Worm (Caenorhabditis elegans) whole organism, young adult: ENCODE measurements around the gene cgef-1.

Experiments used
- B0019.2 ChIP-seq: fragments of 200-800 bp; sonication (Bioruptor generic); conservative IDR thresholded peaks from 2 replicates; pipeline ENCODE4 v1.3.6; 2022; ENCODE audit warnings: missing genetic modification reagents, missing genetic modification characterization, missing compliant biosample characterization
- B0336.3 ChIP-seq: fragments of 200-800 bp; sonication (Bioruptor generic); IDR thresholded peaks from 2 replicates; pipeline ENCODE4 v1.3.6; 2022; ENCODE audit warnings: missing genetic modification characterization, missing compliant biosample characterization
- F37B4.10 ChIP-seq: fragments of 200-800 bp; sonication (Bioruptor generic); IDR thresholded peaks from 2 replicates; pipeline ENCODE4 v1.3.6; 2022; ENCODE audit warnings: missing genetic modification characterization, missing compliant biosample characterization
- F39B2.1 ChIP-seq: fragments of 200-800 bp; sonication (Bioruptor generic); IDR thresholded peaks from 2 replicates; pipeline ENCODE4 v1.3.6; 2022; ENCODE audit warnings: missing genetic modification reagents, missing genetic modification characterization, missing compliant biosample characterization
- Y53G8AR.9 ChIP-seq: fragments of 200-800 bp; sonication (Bioruptor generic); conservative IDR thresholded peaks from 2 replicates; pipeline ENCODE4 v1.3.6; 2022; ENCODE audit warnings: missing genetic modification reagents, missing genetic modification characterization, missing compliant biosample characterization
- Y56A3A.18 ChIP-seq: fragments of 200-800 bp; sonication (Bioruptor generic); IDR thresholded peaks from 2 replicates; pipeline ENCODE4 v1.3.6; 2022; ENCODE audit warnings: missing genetic modification reagents, missing genetic modification characterization, missing compliant biosample characterization
- Y95B8A.8 ChIP-seq: fragments of 200-800 bp; sonication (Bioruptor generic); IDR thresholded peaks from 2 replicates; pipeline ENCODE4 v1.3.6; 2022; ENCODE audit warnings: missing genetic modification reagents, missing genetic modification characterization, missing compliant biosample characterization
- ama-1 ChIP-seq, 3 experiments: fragments of 150-350 bp in 1 of 3; sonication (generic microtip) in 2 of 3; optimal IDR thresholded peaks; 2 replicates each; lab custom pipeline; 2014 to 2018; ENCODE audit warnings: missing biosample characterization in 2 of 3, missing genetic modification characterization in 2 of 3, missing genetic modification reagents in 2 of 3
- cebp-1 ChIP-seq, 2 experiments: fragments of 200-800 bp in 1 of 2; sonication (Bioruptor generic) in 1 of 2; sonication (generic microtip) in 1 of 2; IDR thresholded peaks in 1 of 2; optimal IDR thresholded peaks in 1 of 2; 2 replicates each; pipeline versions ENCODE4 v1.3.6 to Lab custom; 2017 to 2022; ENCODE audit warnings: missing compliant biosample characterization in 2 of 2, missing genetic modification characterization in 2 of 2, mild to moderate bottlenecking in 1 of 2, missing genetic modification reagents in 1 of 2, moderate library complexity in 1 of 2
- ceh-100 ChIP-seq: fragments of 200-800 bp; sonication (Bioruptor generic); IDR thresholded peaks from 2 replicates; pipeline ENCODE4 v1.3.6; 2022; ENCODE audit warnings: missing genetic modification reagents, missing genetic modification characterization, missing compliant biosample characterization
- ceh-27 ChIP-seq: fragments of 200-800 bp; sonication (Bioruptor generic); optimal IDR thresholded peaks from 2 replicates; lab custom pipeline; 2018; ENCODE audit warnings: mild to moderate bottlenecking, missing genetic modification characterization, moderate library complexity, missing compliant biosample characterization
- ceh-40 ChIP-seq: fragments of 200-800 bp; sonication (Bioruptor generic); IDR thresholded peaks from 2 replicates; pipeline ENCODE4 v1.3.6; 2022; ENCODE audit warnings: missing genetic modification characterization, missing compliant biosample characterization
- dox-1 ChIP-seq: fragments of 200-800 bp; sonication (Bioruptor generic); IDR thresholded peaks from 2 replicates; pipeline ENCODE4 v1.3.6; 2022; ENCODE audit warnings: missing genetic modification reagents, missing genetic modification characterization, missing compliant biosample characterization
- dpl-1 ChIP-seq: fragments of 150-350 bp; optimal IDR thresholded peaks from 2 replicates; lab custom pipeline; 2014; ENCODE audit warnings: missing biosample characterization, missing genetic modification reagents, missing genetic modification characterization
- efl-1 ChIP-seq: fragments of 150-350 bp; optimal IDR thresholded peaks from 2 replicates; lab custom pipeline; 2014; ENCODE audit warnings: missing biosample characterization, missing genetic modification reagents, missing genetic modification characterization
- egl-44 ChIP-seq: fragments of 200-800 bp; sonication (Bioruptor generic); IDR thresholded peaks from 2 replicates; pipeline ENCODE4 v1.3.6; 2022; ENCODE audit warnings: missing genetic modification reagents, missing genetic modification characterization, missing compliant biosample characterization
- fkh-3 ChIP-seq: sonication (generic microtip); optimal IDR thresholded peaks from 2 replicates; lab custom pipeline; 2016; ENCODE audit warnings: mild to moderate bottlenecking, missing genetic modification characterization, missing compliant biosample characterization
- gei-17 ChIP-seq: fragments of 200-800 bp; sonication (Bioruptor generic); optimal IDR thresholded peaks from 2 replicates; lab custom pipeline; 2018; ENCODE audit warnings: mild to moderate bottlenecking, missing genetic modification characterization, missing compliant biosample characterization
- hrde-1 ChIP-seq: sonication (generic microtip); optimal IDR thresholded peaks from 2 replicates; lab custom pipeline; 2016; ENCODE audit warnings: missing genetic modification characterization, mild to moderate bottlenecking, missing compliant biosample characterization, moderate library complexity, missing genotype, missing genetic modification reagents, borderline replicate concordance
- lag-1 ChIP-seq: fragments of 200-800 bp; sonication (Bioruptor generic); IDR thresholded peaks from 2 replicates; pipeline ENCODE4 v1.3.6; 2022; ENCODE audit warnings: missing genetic modification reagents, missing genetic modification characterization, missing compliant biosample characterization
- let-607 ChIP-seq, 2 experiments: fragments of 200-800 bp in 1 of 2; sonication (Bioruptor generic) in 1 of 2; sonication (generic microtip) in 1 of 2; optimal IDR thresholded peaks; 2 replicates each; lab custom pipeline; 2016 to 2018; ENCODE audit warnings: mild to moderate bottlenecking in 2 of 2, missing compliant biosample characterization in 2 of 2, missing genetic modification characterization in 2 of 2, moderate library complexity in 2 of 2, missing genotype in 1 of 2
- lin-26 ChIP-seq: fragments of 200-800 bp; sonication (Bioruptor generic); IDR thresholded peaks from 2 replicates; pipeline ENCODE4 v1.3.6; 2022; ENCODE audit warnings: missing genetic modification reagents, missing genetic modification characterization, missing compliant biosample characterization
- lin-54 ChIP-seq: fragments of 200-800 bp; sonication (Bioruptor generic); optimal IDR thresholded peaks from 2 replicates; lab custom pipeline; 2018; ENCODE audit warnings: mild to moderate bottlenecking, missing genetic modification characterization, missing compliant biosample characterization
- lsy-27 ChIP-seq: sonication (generic microtip); optimal IDR thresholded peaks from 2 replicates; lab custom pipeline; 2017; ENCODE audit warnings: missing genetic modification characterization, mild to moderate bottlenecking, missing compliant biosample characterization, antibody characterized with exemption, missing genotype, borderline replicate concordance; ENCODE audit not compliant: insufficient read depth
- madf-3 ChIP-seq: fragments of 200-800 bp; sonication (Bioruptor generic); IDR thresholded peaks from 2 replicates; pipeline ENCODE4 v1.3.6; 2022; ENCODE audit warnings: missing genetic modification reagents, missing genetic modification characterization, missing compliant biosample characterization
- madf-6 ChIP-seq: fragments of 200-800 bp; sonication (Bioruptor generic); IDR thresholded peaks from 2 replicates; pipeline ENCODE4 v1.3.6; 2022; ENCODE audit warnings: missing genetic modification reagents, missing genetic modification characterization, missing compliant biosample characterization
- mes-4 ChIP-seq: sonication (generic microtip); optimal IDR thresholded peaks from 2 replicates; lab custom pipeline; 2016; ENCODE audit warnings: missing genotype, missing genetic modification characterization, missing compliant biosample characterization
- nfya-1 ChIP-seq: sonication (generic microtip); optimal IDR thresholded peaks from 2 replicates; lab custom pipeline; 2017; ENCODE audit warnings: antibody characterized with exemption, missing compliant biosample characterization, missing genetic modification characterization, borderline replicate concordance; ENCODE audit not compliant: insufficient read depth
- nhr-80 ChIP-seq: sonication (generic microtip); optimal IDR thresholded peaks from 2 replicates; lab custom pipeline; 2016; ENCODE audit warnings: missing genetic modification characterization, missing compliant biosample characterization
- pha-4 ChIP-seq: fragments of 150-350 bp; sonication (generic microtip); optimal IDR thresholded peaks from 2 replicates; lab custom pipeline; 2014; ENCODE audit warnings: missing biosample characterization, missing genetic modification reagents, missing genetic modification characterization
- repo-1 ChIP-seq: sonication (generic microtip); optimal IDR thresholded peaks from 2 replicates; lab custom pipeline; 2017; ENCODE audit warnings: mild to moderate bottlenecking, missing genetic modification characterization, missing compliant biosample characterization
- zim-3 ChIP-seq: sonication (generic microtip); optimal IDR thresholded peaks from 2 replicates; lab custom pipeline; 2017; ENCODE audit warnings: mild to moderate bottlenecking, missing genetic modification characterization, moderate library complexity, missing compliant biosample characterization
- ztf-18 ChIP-seq: sonication (generic microtip); optimal IDR thresholded peaks from 2 replicates; lab custom pipeline; 2016; ENCODE audit warnings: missing genotype, mild to moderate bottlenecking, missing genetic modification characterization, missing compliant biosample characterization
- ztf-22 ChIP-seq: fragments of 200-800 bp; sonication (Bioruptor generic); optimal IDR thresholded peaks from 2 replicates; lab custom pipeline; 2018; ENCODE audit warnings: mild to moderate bottlenecking, missing genetic modification characterization, moderate library complexity, missing compliant biosample characterization
- ztf-26 ChIP-seq: sonication (generic microtip); optimal IDR thresholded peaks from 2 replicates; lab custom pipeline; 2017; ENCODE audit warnings: missing genetic modification characterization, missing compliant biosample characterization
- ztf-3 ChIP-seq: fragments of 200-800 bp; sonication (Bioruptor generic); optimal IDR thresholded peaks from 2 replicates; lab custom pipeline; 2018; ENCODE audit warnings: mild to moderate bottlenecking, missing genetic modification characterization, missing compliant biosample characterization

The cgef-1 gene

DNA sequence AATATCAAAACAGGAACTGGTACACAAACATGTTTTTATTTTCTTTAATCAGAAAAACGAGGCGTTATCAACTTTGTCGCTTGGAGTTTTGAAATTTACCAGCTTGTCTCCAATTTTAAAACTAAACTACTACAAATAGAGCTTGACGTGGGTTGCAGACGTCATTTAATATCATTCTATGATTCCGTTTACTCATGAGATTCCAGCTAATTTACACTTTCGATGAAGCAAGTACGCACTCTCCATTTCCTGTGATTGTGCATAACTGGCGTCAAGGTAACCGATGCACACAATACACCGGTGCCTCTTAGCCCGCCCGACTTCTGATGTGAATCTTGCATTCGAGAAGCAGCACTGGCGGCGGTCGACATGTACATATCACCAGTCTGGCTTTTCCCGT is 47.1 kb downstream of the cgef-1 start:
- TF ChIP-seq ama-1 (optimal IDR thresholded peaks at IDR 0.05; lab: Kevin White, UChicago) (no peak), ama-1 (GFP tag; optimal IDR thresholded peaks at IDR 0.05; lab: Kevin White, UChicago) (no peak), lin-54 (no peak), B0336.3 (no peak), pha-4 (tag; lab: Kevin White, UChicago) (no peak), egl-44 (GFP tag; lab: Robert Waterston, UW) (no peak), nfya-1 (tag; lab: Kevin White, UChicago) (no peak), F37B4.10 (GFP tag; lab: Robert Waterston, UW) (no peak), lin-26 (GFP tag; lab: Robert Waterston, UW) (no peak)

DNA sequence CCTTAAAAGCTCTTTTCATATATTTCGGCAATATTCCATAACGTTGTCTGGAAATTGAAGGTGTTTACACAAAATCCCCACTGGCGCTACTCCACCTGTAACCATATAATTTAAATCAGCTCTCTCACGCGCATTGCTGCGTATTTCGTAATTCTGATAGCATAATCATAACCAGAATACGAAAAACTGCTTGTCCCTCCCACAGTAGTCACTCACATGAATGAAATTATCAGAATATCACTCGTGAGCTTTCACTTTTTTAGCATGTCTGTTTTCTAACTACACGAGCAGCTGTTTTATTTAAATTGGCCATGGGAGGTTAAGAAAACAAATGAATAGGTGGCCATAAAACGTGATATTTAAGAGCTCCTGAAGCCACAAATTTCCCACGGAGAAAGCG is 47.9 kb downstream of the cgef-1 start:
- TF ChIP-seq B0336.3 (no peak), ceh-40 (GFP tag; lab: Robert Waterston, UW) (no peak), madf-3 (no peak), ztf-22 (no peak), Y53G8AR.9 (no peak), ztf-18 (tag; lab: Kevin White, UChicago) (no peak), F39B2.1 (no peak), lsy-27 (no peak), dpl-1 (GFP tag; lab: Kevin White, UChicago) (no peak), Y95B8A.8 (no peak), ceh-27 (GFP tag; lab: Kevin White, UChicago) (no peak), madf-6 (GFP tag; lab: Robert Waterston, UW) (no peak), pha-4 (tag; lab: Kevin White, UChicago) (no peak), repo-1 (tag; lab: Kevin White, UChicago) (no peak), lag-1 (GFP tag; lab: Robert Waterston, UW) (no peak), hrde-1 (tag; lab: Kevin White, UChicago) (no peak), mes-4 (tag; lab: Kevin White, UChicago) (no peak), ztf-26 (tag; lab: Kevin White, UChicago) (no peak)
- TF ChIP-seq, all 124 proteins: peak for 0

DNA sequence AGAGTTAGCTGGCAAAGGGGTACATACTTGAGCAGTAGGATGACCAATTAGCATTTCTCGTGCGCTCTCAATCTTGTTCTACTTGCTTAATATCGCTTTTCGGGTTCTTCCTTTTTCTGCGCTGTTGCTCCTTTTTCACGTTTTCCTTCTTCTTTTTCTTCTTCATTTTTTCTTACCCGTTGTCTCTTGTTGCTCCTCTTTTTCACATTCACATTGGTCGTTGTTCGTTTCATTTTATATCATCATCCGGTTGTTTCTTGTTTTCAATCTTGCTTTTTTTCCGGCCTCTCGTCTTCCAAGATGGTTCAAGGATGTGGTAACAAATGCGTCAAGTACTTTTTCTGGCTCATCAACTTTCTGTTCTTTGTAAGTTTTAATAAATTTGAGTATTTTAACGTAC is 48.3 kb downstream of the cgef-1 start, which contains the start of gene tsp-6:
tsp-6 (plus strand) TSS at position 301 of the 400 bp plus-strand sequence.
- TF ChIP-seq B0019.2 (GFP tag; lab: Robert Waterston, UW): no peak
- TF ChIP-seq dox-1 (GFP tag; lab: Robert Waterston, UW): no peak
- no peak for TF ChIP-seq cebp-1 (GFP tag; IDR thresholded peaks at IDR 0.05; lab: Robert Waterston, UW)
- TF ChIP-seq cebp-1 (tag; optimal IDR thresholded peaks at IDR 0.05; lab: Kevin White, UChicago): no peak
- TF ChIP-seq fkh-3 (tag; lab: Kevin White, UChicago): no peak
- no peak for TF ChIP-seq ceh-100
- TF ChIP-seq zim-3 (tag; lab: Kevin White, UChicago): no peak
- no peak for TF ChIP-seq F37B4.10 (GFP tag; lab: Robert Waterston, UW)
- no peak for TF ChIP-seq ztf-3
- TF ChIP-seq let-607 (tag; optimal IDR thresholded peaks at IDR 0.05; lab: Kevin White, UChicago): no peak
- no peak for TF ChIP-seq lin-54
- TF ChIP-seq nhr-80 (tag; lab: Kevin White, UChicago): no peak
- no peak for TF ChIP-seq efl-1 (GFP tag; lab: Kevin White, UChicago)
- no peak for TF ChIP-seq Y56A3A.18 (GFP tag; lab: Robert Waterston, UW)
- TF ChIP-seq gei-17 (GFP tag; lab: Kevin White, UChicago): no peak
- TF ChIP-seq, all 124 proteins: peak for 0
